Fruit fly (Drosophila melanogaster) whole organism, wandering third instar larva: Measurements from ENCODE around the gene CG8478.

Experiments used
- CG32264 ChIP-seq: fragments of 200-800 bp; sonication (Bioruptor generic); optimal IDR thresholded peaks from 2 replicates; lab custom pipeline; 2016; ENCODE audit warnings: missing biosample characterization, missing genetic modification characterization
- CG9705 ChIP-seq: fragments of 200-800 bp; sonication (Bioruptor generic); optimal IDR thresholded peaks from 2 replicates; lab custom pipeline; 2018; ENCODE audit warnings: missing biosample characterization, mild to moderate bottlenecking, missing genetic modification characterization
- Dfd ChIP-seq: fragments of >200 bp; optimal IDR thresholded peaks from 2 replicates; lab custom pipeline; 2017; ENCODE audit warnings: missing biosample characterization, missing genetic modification characterization
- Dif ChIP-seq: fragments of 200-275, 200-300 bp; sonication (Bioruptor generic); optimal IDR thresholded peaks from 2 replicates; lab custom pipeline; 2018; ENCODE audit warnings: missing biosample characterization, missing genetic modification characterization; ENCODE audit not compliant: partially characterized antibody
- HLH106 ChIP-seq: fragments of 200-800 bp; optimal IDR thresholded peaks from 3 replicates; lab custom pipeline; 2019; ENCODE audit warnings: missing biosample characterization, mild to moderate bottlenecking, missing genetic modification characterization, moderate library complexity
- Hnf4 ChIP-seq: fragments of 200-800 bp; sonication (Bioruptor generic); optimal IDR thresholded peaks from 2 replicates; lab custom pipeline; 2016; ENCODE audit warnings: missing biosample characterization, mild to moderate bottlenecking, missing genetic modification characterization
- Hr78 ChIP-seq: fragments of >200 bp; optimal IDR thresholded peaks from 2 replicates; lab custom pipeline; 2017; ENCODE audit warnings: missing biosample characterization, missing genetic modification characterization
- Hr83 ChIP-seq: fragments of 200-300 bp; sonication (Bioruptor generic); optimal IDR thresholded peaks from 2 replicates; lab custom pipeline; 2016; ENCODE audit warnings: missing biosample characterization, mild to moderate bottlenecking, missing genetic modification characterization, moderate library complexity; ENCODE audit not compliant: poor library complexity, severe bottlenecking
- Jra ChIP-seq: sonication (Bioruptor generic); optimal IDR thresholded peaks from 2 replicates; lab custom pipeline; 2016; ENCODE audit warnings: missing biosample characterization, missing genetic modification characterization
- Myc ChIP-seq: fragments of >200 bp; optimal IDR thresholded peaks from 2 replicates; lab custom pipeline; 2017
- OdsH ChIP-seq: fragments of 200-800 bp; sonication (Bioruptor generic); optimal IDR thresholded peaks from 2 replicates; lab custom pipeline; 2016; ENCODE audit warnings: missing biosample characterization, mild to moderate bottlenecking, missing genetic modification characterization
- Rel ChIP-seq, 2 experiments: fragments of 200-800 bp; sonication (Bioruptor generic) in 1 of 2; optimal IDR thresholded peaks; 2 replicates in 1 of 2; 3 replicates in 1 of 2; lab custom pipeline; 2016 to 2019; ENCODE audit warnings: mild to moderate bottlenecking in 2 of 2, missing biosample characterization in 2 of 2, missing genetic modification characterization in 2 of 2, moderate library complexity in 1 of 2
- Sp1 ChIP-seq: fragments of 200-800 bp; sonication (Bioruptor generic); optimal IDR thresholded peaks from 3 replicates; lab custom pipeline; 2019; ENCODE audit warnings: missing biosample characterization, mild to moderate bottlenecking, missing genetic modification characterization, moderate library complexity
- Vsx2 ChIP-seq: fragments of 200-300, 225-300 bp; sonication (Bioruptor generic); optimal IDR thresholded peaks from 2 replicates; lab custom pipeline; 2018; ENCODE audit warnings: missing biosample characterization, missing genetic modification characterization; ENCODE audit not compliant: partially characterized antibody
- br ChIP-seq: fragments of 200-800 bp; sonication (Bioruptor generic); optimal IDR thresholded peaks from 2 replicates; lab custom pipeline; 2016; ENCODE audit warnings: missing biosample characterization, missing genetic modification characterization
- brk ChIP-seq: fragments of 200-800 bp; sonication (Bioruptor generic); optimal IDR thresholded peaks from 2 replicates; lab custom pipeline; 2016; ENCODE audit warnings: missing biosample characterization, mild to moderate bottlenecking, missing genetic modification characterization
- dl ChIP-seq, 2 experiments: fragments of 175-275, 200-275 bp in 1 of 2; fragments of 200-275 bp in 1 of 2; sonication (Bioruptor generic); optimal IDR thresholded peaks; lab custom pipeline; 2018; ENCODE audit warnings: mild to moderate bottlenecking in 2 of 2, missing biosample characterization in 2 of 2, missing genetic modification characterization in 2 of 2, moderate library complexity in 2 of 2; ENCODE audit not compliant: partially characterized antibody in 2 of 2, insufficient read depth in 1 of 2
- dmrt93B ChIP-seq: fragments of 200-800 bp; sonication (Bioruptor generic); optimal IDR thresholded peaks from 2 replicates; lab custom pipeline; 2018; ENCODE audit warnings: missing biosample characterization, mild to moderate bottlenecking, missing genetic modification characterization
- ey ChIP-seq: fragments of 200-800 bp; sonication (Bioruptor generic); optimal IDR thresholded peaks from 2 replicates; lab custom pipeline; 2016; ENCODE audit warnings: missing biosample characterization, missing genetic modification characterization
- foxo ChIP-seq, 2 experiments: fragments of 200-800 bp; sonication (Bioruptor generic); optimal IDR thresholded peaks; 2 replicates in 1 of 2; 3 replicates in 1 of 2; lab custom pipeline; 2016 to 2017; ENCODE audit warnings: missing biosample characterization in 2 of 2, missing genetic modification characterization in 2 of 2
- h ChIP-seq: fragments of 200-800 bp; sonication (Bioruptor generic); optimal IDR thresholded peaks from 3 replicates; lab custom pipeline; 2016; ENCODE audit warnings: missing biosample characterization, mild to moderate bottlenecking, missing genetic modification characterization
- jim ChIP-seq: fragments of 175-275, 200-325 bp; sonication (Bioruptor generic); optimal IDR thresholded peaks from 2 replicates; lab custom pipeline; 2016; ENCODE audit warnings: missing biosample characterization, mild to moderate bottlenecking, missing genetic modification characterization
- lola ChIP-seq: fragments of >200 bp; optimal IDR thresholded peaks from 2 replicates; lab custom pipeline; 2017; ENCODE audit warnings: missing biosample characterization, missing genetic modification characterization
- pan ChIP-seq: fragments of >200 bp; optimal IDR thresholded peaks from 2 replicates; lab custom pipeline; 2017
- psq ChIP-seq: fragments of 200-800 bp; sonication (Bioruptor generic); optimal IDR thresholded peaks from 3 replicates; lab custom pipeline; 2017; ENCODE audit warnings: missing biosample characterization, mild to moderate bottlenecking, missing genetic modification characterization, moderate library complexity
- rgr ChIP-seq: fragments of 200-800 bp; sonication (Bioruptor generic); optimal IDR thresholded peaks from 3 replicates; lab custom pipeline; 2016; ENCODE audit warnings: missing biosample characterization, mild to moderate bottlenecking, missing genetic modification characterization
- sage ChIP-seq: fragments of 200-800 bp; sonication (Bioruptor generic); optimal IDR thresholded peaks from 2 replicates; lab custom pipeline; 2016; ENCODE audit warnings: missing biosample characterization, mild to moderate bottlenecking, missing genetic modification characterization
- sv ChIP-seq: fragments of 200-800 bp; sonication (Bioruptor generic); optimal IDR thresholded peaks from 3 replicates; lab custom pipeline; 2016; ENCODE audit warnings: missing biosample characterization, missing genetic modification characterization
- usp ChIP-seq: fragments of >200 bp; optimal IDR thresholded peaks from 2 replicates; lab custom pipeline; 2017; ENCODE audit warnings: missing biosample characterization, missing genetic modification characterization
- woc ChIP-seq: sonication (Bioruptor generic); optimal IDR thresholded peaks from 2 replicates; lab custom pipeline; 2016; ENCODE audit warnings: missing biosample characterization, mild to moderate bottlenecking, missing genetic modification characterization

CG8478 gene

dm6 chr3R:9783240-9783917 is 19.9 kb downstream of the CG8478 start:
- TF ChIP-seq Hnf4 (GFP tag; lab: Kevin White, UChicago) (peak; percentile 33), dmrt93B (no peak)

dm6 chr3R:9784341-9785062 is 21.1 kb downstream of the CG8478 start, which contains the start of the genes MtnA and CG8500:
MtnA (minus strand) TSS chr3R:9784370.
CG8500 (plus strand) TSS chr3R:9784653.
- no peak for TF ChIP-seq Rel (GFP tag; optimal IDR thresholded peaks at IDR 0.05; lab: Kevin White, UChicago)
- peak; percentile 54 for TF ChIP-seq Rel (tag; optimal IDR thresholded peaks at IDR 0.05; lab: Kevin White, UChicago)
- TF ChIP-seq Dif (GFP tag; lab: Kevin White, UChicago), result peak; percentile 100
- no peak for TF ChIP-seq Hnf4 (GFP tag; lab: Kevin White, UChicago)
- peak; percentile 97 to 99 for TF ChIP-seq dl (GFP tag; optimal IDR thresholded peaks at IDR 0.05; lab: Kevin White, UChicago; ENCODE audit: insufficient read depth in 1 of 2, partially characterized antibody in 2 of 2)
- TF ChIP-seq foxo (GFP tag; optimal IDR thresholded peaks at IDR 0.05; lab: Kevin White, UChicago), result peak in 1 of 2 experiments; percentile 8
- peak; percentile 8 for TF ChIP-seq Myc (lab: Kevin White, UChicago)
- no peak for TF ChIP-seq usp (GFP tag; lab: Kevin White, UChicago)
- TF ChIP-seq h (GFP tag; lab: Kevin White, UChicago), result peak; percentile 17
- TF ChIP-seq jim, result no peak
- TF ChIP-seq rgr (GFP tag; lab: Kevin White, UChicago), result peak; percentile 48
- no peak for TF ChIP-seq lola (GFP tag; lab: Kevin White, UChicago)
- no peak for TF ChIP-seq Hr78
- peak; percentile 100 for TF ChIP-seq Vsx2 (GFP tag; lab: Kevin White, UChicago)
- TF ChIP-seq HLH106 (tag; lab: Kevin White, UChicago), result no peak

dm6 chr3R:9791177-9791806 is 27.8 kb downstream of the CG8478 start, which contains the start of the genes CG12945 and CG8507:
CG12945 (minus strand) TSS chr3R:9791221.
CG8507 (plus strand) TSS chr3R:9791483.
- TF ChIP-seq Hr83 (no peak), sage (GFP tag; lab: Kevin White, UChicago) (no peak), Jra (GFP tag; lab: Kevin White, UChicago) (peak; percentile 37), brk (no peak), Hr78 (no peak), Sp1 (peak; percentile 68), h (GFP tag; lab: Kevin White, UChicago) (peak; percentile 65), jim (no peak), Dfd (GFP tag; lab: Kevin White, UChicago) (no peak), sv (peak; percentile 43), CG9705 (GFP tag; lab: Kevin White, UChicago) (peak; percentile 52), usp (GFP tag; lab: Kevin White, UChicago) (no peak), ey (GFP tag; lab: Kevin White, UChicago) (peak; percentile 46), Hnf4 (GFP tag; lab: Kevin White, UChicago) (no peak), br (GFP tag; lab: Kevin White, UChicago) (peak; percentile 32), Vsx2 (GFP tag; lab: Kevin White, UChicago) (no peak), OdsH (GFP tag; lab: Kevin White, UChicago) (peak; percentile 23), foxo (GFP tag; optimal IDR thresholded peaks at IDR 0.05; lab: Kevin White, UChicago) (peak in 1 of 2 experiments; percentile 68), pan (lab: Kevin White, UChicago) (no peak), CG32264 (GFP tag; lab: Kevin White, UChicago) (no peak), Rel (GFP tag; optimal IDR thresholded peaks at IDR 0.05; lab: Kevin White, UChicago) (no peak), Rel (tag; optimal IDR thresholded peaks at IDR 0.05; lab: Kevin White, UChicago) (peak; percentile 94), psq (GFP tag; lab: Kevin White, UChicago) (peak; percentile 48), HLH106 (tag; lab: Kevin White, UChicago) (peak; percentile 76), Myc (lab: Kevin White, UChicago) (peak; percentile 92), woc (GFP tag; lab: Kevin White, UChicago) (peak; percentile 91)
